Fruit fly (Drosophila melanogaster): ENCODE results near the gene cdm.
A peak's percentile ranks its signal among the peaks of the same experiment; 100 is the strongest.

cdm gene

DNA sequence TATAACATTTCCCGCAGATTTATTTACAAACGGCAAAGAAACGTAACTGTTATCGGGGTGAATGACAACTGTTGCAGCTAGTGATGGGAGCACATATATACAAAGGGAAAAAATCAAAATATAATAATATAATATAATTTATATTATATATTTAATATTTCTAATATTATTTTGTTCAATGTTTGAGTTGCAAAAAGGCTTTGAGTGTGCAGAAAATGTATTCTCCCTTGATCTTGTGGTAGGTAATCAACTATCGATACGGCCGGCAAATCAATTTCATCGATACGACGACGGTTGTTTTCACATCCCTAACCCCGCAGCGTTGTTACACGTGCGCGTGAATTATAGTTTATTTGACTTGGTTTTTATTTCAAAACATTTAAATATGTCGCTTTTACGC is 40.2 kb upstream of the cdm start, which contains the start of the genes mTerf5 and Non3 (continued):
- TF ChIP-seq ham (GFP tag; IDR thresholded peaks at IDR 0.05), result no peak
- TF ChIP-seq sd (tag; optimal IDR thresholded peaks at IDR 0.05), result peak; percentile 42
- peak; percentile 55 for TF ChIP-seq esg (GFP tag; conservative IDR thresholded peaks at IDR 0.05)
- no peak for TF ChIP-seq CG14965 (GFP tag; optimal IDR thresholded peaks at IDR 0.05; ENCODE audit: borderline replicate concordance)
- peak; percentile 36 for TF ChIP-seq MESR4 (GFP tag; optimal IDR thresholded peaks at IDR 0.05)
- peak; percentile 10 for TF ChIP-seq CG31388 (GFP tag; optimal IDR thresholded peaks at IDR 0.05)
- TF ChIP-seq CG2202 (tag; optimal IDR thresholded peaks at IDR 0.05), result peak; percentile 31
- TF ChIP-seq kni (GFP tag; optimal IDR thresholded peaks at IDR 0.05), result no peak
- TF ChIP-seq sisA (GFP tag; IDR thresholded peaks at IDR 0.05), result peak; percentile 29; the same call in 1 of the 2 replicates
- peak; percentile 27; the same call in 1 of the 2 replicates for TF ChIP-seq CG10366 (GFP tag; IDR thresholded peaks at IDR 0.05)
- peak; percentile 11; the same call in 1 of the 2 replicates for TF ChIP-seq E2f1 (GFP tag; IDR thresholded peaks at IDR 0.05)
- TF ChIP-seq CG4730 (GFP tag; IDR thresholded peaks at IDR 0.05), result peak; percentile 21; the same call in 1 of the 2 replicates
- no peak for TF ChIP-seq br (optimal IDR thresholded peaks at IDR 0.05)
- TF ChIP-seq Vsx1 (GFP tag; optimal IDR thresholded peaks at IDR 0.05), result peak; percentile 27
- no peak for TF ChIP-seq CG6813 (GFP tag; optimal IDR thresholded peaks at IDR 0.05)
- no peak for TF ChIP-seq danr (GFP tag; IDR thresholded peaks at IDR 0.05)
- TF ChIP-seq GATAe (GFP tag; conservative IDR thresholded peaks at IDR 0.05), result no peak
- TF ChIP-seq sug (tag; optimal IDR thresholded peaks at IDR 0.05), result peak; percentile 62
- no peak for TF ChIP-seq Lpt (GFP tag; optimal IDR thresholded peaks at IDR 0.05)

dm6 chr3R:18220211-18220749 is 37.0 kb upstream of the cdm start, which contains the start of the genes CG7988 and CG7183:
CG7988 (plus strand) TSS chr3R:18220526.
CG7183 (minus strand) TSS chr3R:18220699.
- peak; percentile 98 for TF ChIP-seq fd96Cb (tag; optimal IDR thresholded peaks at IDR 0.05)
- peak; percentile 98 for TF ChIP-seq Rfx (GFP tag; IDR thresholded peaks at IDR 0.05)
- TF ChIP-seq Hey (tag; optimal IDR thresholded peaks at IDR 0.05), result no peak
- peak; percentile 56 for TF ChIP-seq MESR4 (GFP tag; optimal IDR thresholded peaks at IDR 0.05)
- peak; percentile 97 for TF ChIP-seq wor (GFP tag; IDR thresholded peaks at IDR 0.05)
- peak; percentile 99 for TF ChIP-seq unpg (GFP tag; optimal IDR thresholded peaks at IDR 0.05)
- no peak for TF ChIP-seq CG42726 (GFP tag; IDR thresholded peaks at IDR 0.05; ENCODE audit: partially characterized antibody)
- TF ChIP-seq CG10321 (GFP tag; IDR thresholded peaks at IDR 0.05), result peak; percentile 84
- no peak for TF ChIP-seq Dfd (GFP tag; optimal IDR thresholded peaks at IDR 0.05)
- no peak for TF ChIP-seq Lpt (GFP tag; optimal IDR thresholded peaks at IDR 0.05)
- peak; percentile 97 for TF ChIP-seq Bteb2 (GFP tag; optimal IDR thresholded peaks at IDR 0.05)
- peak; percentile 98 for TF ChIP-seq CG2678 (tag; optimal IDR thresholded peaks at IDR 0.05)
- no peak for TF ChIP-seq ash1 (GFP tag; optimal IDR thresholded peaks at IDR 0.05)
- no peak for TF ChIP-seq CG7963 (GFP tag; IDR thresholded peaks at IDR 0.05; ENCODE audit: partially characterized antibody)
- TF ChIP-seq dmrt11E (tag; optimal IDR thresholded peaks at IDR 0.05), result peak; percentile 99
- TF ChIP-seq CG3065 (GFP tag; optimal IDR thresholded peaks at IDR 0.05), result peak; percentile 94
- TF ChIP-seq CG11504 (tag; optimal IDR thresholded peaks at IDR 0.05), result peak; percentile 97
- peak; percentile 90 for TF ChIP-seq crc (GFP tag; optimal IDR thresholded peaks at IDR 0.05)
- TF ChIP-seq maf-S (GFP tag; optimal IDR thresholded peaks at IDR 0.05), result peak; percentile 94
- peak; percentile 65 for TF ChIP-seq Dip2 (GFP tag; IDR thresholded peaks at IDR 0.05)
- TF ChIP-seq Gsc (GFP tag; IDR thresholded peaks at IDR 0.05), result peak; percentile 95
- TF ChIP-seq CG13894 (tag; optimal IDR thresholded peaks at IDR 0.05), result peak; percentile 95
- TF ChIP-seq CG11560 (tag; IDR thresholded peaks at IDR 0.05), result peak; percentile 90
- peak; percentile 92 for TF ChIP-seq onecut (GFP tag; IDR thresholded peaks at IDR 0.05)
- peak; percentile 94 for TF ChIP-seq Fer1 (GFP tag; optimal IDR thresholded peaks at IDR 0.05)
- TF ChIP-seq inv (GFP tag; IDR thresholded peaks at IDR 0.05; ENCODE audit: partially characterized antibody), result no peak
- TF ChIP-seq CG7928 (GFP tag; optimal IDR thresholded peaks at IDR 0.05), result peak; percentile 62
- TF ChIP-seq CG1792 (GFP tag; optimal IDR thresholded peaks at IDR 0.05), result peak; percentile 76
- peak; percentile 96 for TF ChIP-seq Max (GFP tag; optimal IDR thresholded peaks at IDR 0.05)
- TF ChIP-seq HLH54F (GFP tag; optimal IDR thresholded peaks at IDR 0.05), result peak; percentile 94
- TF ChIP-seq cg (GFP tag; optimal IDR thresholded peaks at IDR 0.05), result no peak
- peak; percentile 95 for TF ChIP-seq Oaz (GFP tag; IDR thresholded peaks at IDR 0.05)
- TF ChIP-seq CG10959 (GFP tag; IDR thresholded peaks at IDR 0.05), result peak; percentile 97
- TF ChIP-seq Sin3A (optimal IDR thresholded peaks at IDR 0.05), result peak; percentile 14
